Worm (Caenorhabditis elegans): ENCODE measurements around the gene zchc-1A.

DNA sequence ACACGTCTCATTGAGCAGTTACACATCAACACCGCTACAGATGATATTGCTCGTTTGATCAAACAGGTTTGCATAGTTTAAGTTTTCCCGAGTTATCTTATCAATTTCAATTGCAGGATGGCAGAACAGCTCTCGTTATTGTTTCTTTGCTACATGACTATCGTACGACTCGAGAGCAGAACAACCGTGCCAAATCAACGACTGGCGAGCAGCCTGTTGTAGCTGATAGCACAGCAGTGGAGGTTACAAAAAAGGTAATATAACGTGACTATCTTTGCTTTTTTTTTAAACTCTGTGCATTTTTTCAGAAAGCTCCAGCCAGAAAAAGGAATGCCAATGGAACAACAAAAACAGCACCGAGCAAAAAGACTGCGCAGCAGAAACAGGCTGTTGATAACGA is 28.2 kb downstream of the zchc-1A start:
- TF ChIP-seq ama-1 (optimal IDR thresholded peaks at IDR 0.05), result no peak
- TF ChIP-seq pha-4 (tag; optimal IDR thresholded peaks at IDR 0.05), result no peak
- TF ChIP-seq ets-4 (tag; optimal IDR thresholded peaks at IDR 0.05), result no peak
- no peak for TF ChIP-seq nfya-1 (tag; optimal IDR thresholded peaks at IDR 0.05)
- TF ChIP-seq nhr-11 (tag; optimal IDR thresholded peaks at IDR 0.05), result no peak
- no peak for TF ChIP-seq ceh-34 (tag; optimal IDR thresholded peaks at IDR 0.05)
- TF ChIP-seq ceh-22 (tag; optimal IDR thresholded peaks at IDR 0.05), result no peak

All from whole organism, late embryonic.